Fruit fly (Drosophila melanogaster): ENCODE results near the gene Tk.

Gene Tk

DNA sequence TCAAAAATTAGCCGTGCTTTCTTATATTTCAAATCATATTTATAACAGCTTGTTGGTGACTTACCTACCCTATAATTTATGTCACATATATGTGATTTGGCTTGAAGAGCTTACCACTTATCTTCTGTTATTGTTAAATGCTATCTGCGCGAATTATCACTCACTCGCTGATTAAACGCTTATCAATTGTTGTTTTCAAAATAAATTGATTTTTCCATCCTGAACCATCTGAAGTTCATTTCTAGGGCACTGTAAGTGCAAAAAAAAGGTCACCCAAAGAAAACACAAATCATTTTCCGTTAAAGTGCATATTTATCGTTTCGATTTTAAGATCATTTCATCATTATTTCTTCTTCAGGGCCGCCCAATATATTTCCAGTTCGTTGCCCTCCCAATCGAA is 27.0 kb downstream of the Tk start:
- TF ChIP-seq CG4496 (GFP tag; IDR thresholded peaks at IDR 0.05) (no peak), CG10348 (GFP tag; IDR thresholded peaks at IDR 0.05) (no peak), CG17806 (tag; optimal IDR thresholded peaks at IDR 0.05) (no peak), gl (tag; optimal IDR thresholded peaks at IDR 0.05) (no peak), fd96Ca (GFP tag; IDR thresholded peaks at IDR 0.05) (no peak), Pif1B (GFP tag; optimal IDR thresholded peaks at IDR 0.05) (no peak), Ets98B (GFP tag; IDR thresholded peaks at IDR 0.05) (no peak), CG32121 (GFP tag; IDR thresholded peaks at IDR 0.05) (no peak), Pif1A (GFP tag; optimal IDR thresholded peaks at IDR 0.05) (no peak), EcR (GFP tag; optimal IDR thresholded peaks at IDR 0.05) (no peak), CG34367 (tag; optimal IDR thresholded peaks at IDR 0.05) (no peak), CG14655 (GFP tag; optimal IDR thresholded peaks at IDR 0.05) (no peak), CG8301 (tag; optimal IDR thresholded peaks at IDR 0.05) (no peak)

DNA sequence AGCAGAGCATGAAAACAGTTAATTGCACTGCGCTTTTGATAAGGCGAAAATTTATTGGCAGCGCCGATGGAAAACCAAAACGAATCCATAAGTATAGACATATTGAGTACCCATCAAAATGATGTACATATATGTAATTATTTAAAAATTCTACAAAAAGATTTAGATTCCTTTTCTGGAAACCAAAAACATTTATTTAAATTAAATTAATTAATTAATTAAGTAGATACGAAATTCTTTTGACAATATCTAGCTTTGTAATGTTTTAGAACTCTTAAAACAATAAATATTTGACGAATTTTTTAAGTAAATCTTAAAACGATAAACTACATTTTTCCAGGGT is 28.0 kb downstream of the Tk start:
- TF ChIP-seq EcR (GFP tag; optimal IDR thresholded peaks at IDR 0.05) (no peak), D1 (tag; optimal IDR thresholded peaks at IDR 0.05) (peak; percentile 18), rn (GFP tag; IDR thresholded peaks at IDR 0.05) (no peak), CG9948 (tag; optimal IDR thresholded peaks at IDR 0.05) (peak; percentile 28), CG8301 (tag; optimal IDR thresholded peaks at IDR 0.05) (peak; percentile 21), Pif1A (GFP tag; optimal IDR thresholded peaks at IDR 0.05) (no peak), CG17806 (tag; optimal IDR thresholded peaks at IDR 0.05) (peak; percentile 7), CG13204 (GFP tag; optimal IDR thresholded peaks at IDR 0.05) (no peak), CG14655 (GFP tag; optimal IDR thresholded peaks at IDR 0.05) (peak; percentile 41), CG12605 (GFP tag; IDR thresholded peaks at IDR 0.05) (0 out of 2 replicates have a peak, but pooled peaks have one; percentile 31), CG8159 (tag; optimal IDR thresholded peaks at IDR 0.05) (peak; percentile 31)

DNA sequence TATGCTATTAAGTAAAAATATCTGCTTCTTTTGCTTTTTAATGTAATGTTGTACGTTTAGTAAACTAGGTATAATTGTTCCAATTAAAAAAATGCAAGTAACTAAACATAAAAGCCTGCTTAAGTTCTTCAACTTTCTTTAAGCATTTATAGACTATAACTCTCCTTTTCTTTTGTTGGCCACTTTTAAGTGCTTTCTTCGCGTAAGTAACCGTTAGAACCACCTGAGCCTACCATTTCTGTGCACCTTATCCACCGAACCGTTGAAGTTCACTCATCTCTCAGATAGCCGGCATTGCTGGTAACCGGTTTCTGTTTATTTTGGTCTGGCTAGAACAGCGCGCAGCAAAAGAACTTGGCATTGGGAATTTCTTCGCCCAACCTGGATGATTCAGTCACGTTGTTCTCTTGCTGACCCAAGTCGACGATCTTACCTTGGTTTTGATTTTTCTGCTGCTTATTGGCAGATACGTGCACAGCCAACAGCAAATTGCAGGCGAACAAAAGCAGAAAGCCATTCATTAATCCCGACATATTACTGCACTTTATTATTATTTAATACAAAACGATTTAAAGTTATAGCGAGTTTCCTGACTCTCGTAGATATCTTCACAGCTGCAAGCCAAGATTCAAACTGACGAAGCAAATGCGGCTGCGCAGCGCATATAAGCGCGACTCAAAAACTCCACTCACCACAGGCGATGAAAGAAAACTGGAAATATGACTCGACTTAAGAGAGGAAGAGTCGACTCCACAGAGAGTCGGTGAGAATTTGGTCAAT is 28.5 kb downstream of the Tk start, which contains the start of gene CG10005:
Gene CG10005, minus strand, starts transcription at position 642 of the 780 bp plus-strand sequence.
- TF ChIP-seq Pif1A (GFP tag; optimal IDR thresholded peaks at IDR 0.05) (no peak), CG32121 (GFP tag; IDR thresholded peaks at IDR 0.05) (no peak), CG14655 (GFP tag; optimal IDR thresholded peaks at IDR 0.05) (no peak), CG34367 (tag; optimal IDR thresholded peaks at IDR 0.05) (no peak), EcR (GFP tag; optimal IDR thresholded peaks at IDR 0.05) (peak; percentile 95), CG13204 (GFP tag; optimal IDR thresholded peaks at IDR 0.05) (no peak), Ets98B (GFP tag; IDR thresholded peaks at IDR 0.05) (peak; percentile 30; the same call in 1 of the 2 replicates), CG9948 (tag; optimal IDR thresholded peaks at IDR 0.05) (no peak), CG15710 (tag; optimal IDR thresholded peaks at IDR 0.05) (no peak), Snoo (tag; optimal IDR thresholded peaks at IDR 0.05) (no peak), Pif1B (GFP tag; optimal IDR thresholded peaks at IDR 0.05) (peak; percentile 25), rn (GFP tag; IDR thresholded peaks at IDR 0.05) (no peak), CG8301 (tag; optimal IDR thresholded peaks at IDR 0.05) (no peak)

DNA sequence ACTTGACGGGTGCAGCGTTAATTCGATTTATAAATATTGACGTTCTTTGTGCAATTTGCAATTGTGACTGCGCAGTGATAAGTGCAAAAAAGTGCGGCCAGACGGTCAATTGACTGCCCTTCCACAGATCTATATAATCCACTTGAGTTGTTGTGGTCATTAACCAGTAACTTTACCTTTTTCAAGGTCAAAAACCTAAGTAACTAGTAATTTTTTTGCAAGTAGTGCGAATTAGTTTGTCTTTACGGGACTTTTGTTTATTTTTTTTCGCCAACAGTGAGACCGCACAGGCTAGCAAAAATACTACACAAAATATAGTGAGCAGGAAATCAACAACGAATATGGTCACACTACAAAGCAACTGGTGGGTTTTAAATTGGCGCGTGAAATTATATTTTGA is 30.6 kb downstream of the Tk start, which contains the start of gene Tango9:
Gene Tango9, minus strand, starts transcription at position 280 of the 400 bp plus-strand sequence.
- peak; percentile 36; the same call in 1 of the 2 replicates for TF ChIP-seq Ets98B (GFP tag; IDR thresholded peaks at IDR 0.05)
- TF ChIP-seq CG4496 (GFP tag; IDR thresholded peaks at IDR 0.05) = no peak
- TF ChIP-seq CG10348 (GFP tag; IDR thresholded peaks at IDR 0.05) = no peak
- peak; percentile 74 for TF ChIP-seq CG12605 (GFP tag; IDR thresholded peaks at IDR 0.05)
- peak; percentile 73 for TF ChIP-seq EcR (GFP tag; optimal IDR thresholded peaks at IDR 0.05)
- no peak for TF ChIP-seq D1 (tag; optimal IDR thresholded peaks at IDR 0.05)
- no peak for TF ChIP-seq CG8301 (tag; optimal IDR thresholded peaks at IDR 0.05)
- TF ChIP-seq CG15710 (tag; optimal IDR thresholded peaks at IDR 0.05) = peak; percentile 5
- TF ChIP-seq gl (tag; optimal IDR thresholded peaks at IDR 0.05) = peak; percentile 63
- TF ChIP-seq rn (GFP tag; IDR thresholded peaks at IDR 0.05) = no peak
- no peak for TF ChIP-seq CG14655 (GFP tag; optimal IDR thresholded peaks at IDR 0.05)
- peak; percentile 68 for TF ChIP-seq Snoo (tag; optimal IDR thresholded peaks at IDR 0.05)
- peak; percentile 23 for TF ChIP-seq CG9948 (tag; optimal IDR thresholded peaks at IDR 0.05)
- TF ChIP-seq CG34367 (tag; optimal IDR thresholded peaks at IDR 0.05) = peak; percentile 41
- TF ChIP-seq CG17806 (tag; optimal IDR thresholded peaks at IDR 0.05) = peak; percentile 11
- no peak for TF ChIP-seq CG13204 (GFP tag; optimal IDR thresholded peaks at IDR 0.05)
- TF ChIP-seq CG32121 (GFP tag; IDR thresholded peaks at IDR 0.05) = no peak
- peak; percentile 45 for TF ChIP-seq CG8159 (tag; optimal IDR thresholded peaks at IDR 0.05)
- TF ChIP-seq Pif1B (GFP tag; optimal IDR thresholded peaks at IDR 0.05) = no peak

DNA sequence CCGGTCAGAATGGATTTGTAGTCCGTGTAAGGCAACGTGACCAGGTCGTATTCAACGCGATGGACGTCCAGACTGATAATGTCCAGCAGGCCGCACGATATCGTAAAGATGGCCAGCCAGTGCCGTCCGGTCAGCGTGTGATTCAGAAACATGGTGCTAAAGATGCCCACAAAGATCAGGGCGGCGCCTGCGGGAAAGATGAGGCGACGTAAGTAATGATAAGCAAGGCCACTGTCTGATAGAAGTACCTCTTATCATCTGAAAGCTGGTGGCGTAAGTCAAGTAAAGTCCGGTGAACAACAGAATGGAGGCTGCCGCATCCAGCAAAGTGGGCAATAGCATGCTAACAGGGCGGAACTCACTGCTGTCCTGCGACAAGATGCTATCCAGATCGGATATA is 31.4 kb downstream of the Tk start:
- TF ChIP-seq rn (GFP tag; IDR thresholded peaks at IDR 0.05) (no peak), CG13204 (GFP tag; optimal IDR thresholded peaks at IDR 0.05) (no peak), EcR (GFP tag; optimal IDR thresholded peaks at IDR 0.05) (peak; percentile 24), CG8159 (tag; optimal IDR thresholded peaks at IDR 0.05) (no peak)

DNA sequence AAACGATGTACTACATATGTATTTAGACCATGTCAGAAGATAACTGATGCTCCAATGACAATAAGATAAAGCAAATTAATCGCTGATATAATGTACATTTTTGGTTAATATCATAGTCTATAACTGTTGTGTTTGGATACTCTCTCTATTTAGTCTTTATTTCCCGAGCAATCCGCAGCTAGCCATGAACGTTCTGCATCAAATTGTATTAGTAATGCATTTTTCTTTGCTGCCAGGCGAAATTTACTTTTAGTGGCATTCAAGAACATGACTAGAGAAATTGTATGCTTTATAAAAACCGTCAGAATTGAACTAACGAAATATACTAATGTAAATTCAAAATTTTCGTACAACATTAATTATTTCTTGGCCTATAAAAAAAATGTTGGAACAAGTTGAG is 33.9 kb downstream of the Tk start, which contains the start of gene GC2:
Gene GC2, plus strand, starts transcription at position 301 of the 400 bp plus-strand sequence.
- TF ChIP-seq CG32121 (GFP tag; IDR thresholded peaks at IDR 0.05) = no peak
- TF ChIP-seq CG10348 (GFP tag; IDR thresholded peaks at IDR 0.05) = no peak
- no peak for TF ChIP-seq gl (tag; optimal IDR thresholded peaks at IDR 0.05)
- TF ChIP-seq Pif1A (GFP tag; optimal IDR thresholded peaks at IDR 0.05) = no peak
- TF ChIP-seq rn (GFP tag; IDR thresholded peaks at IDR 0.05) = no peak
- TF ChIP-seq fd96Ca (GFP tag; IDR thresholded peaks at IDR 0.05) = no peak
- TF ChIP-seq CG13204 (GFP tag; optimal IDR thresholded peaks at IDR 0.05) = no peak
- TF ChIP-seq Pif1B (GFP tag; optimal IDR thresholded peaks at IDR 0.05) = no peak
- no peak for TF ChIP-seq CG8301 (tag; optimal IDR thresholded peaks at IDR 0.05)
- TF ChIP-seq D1 (tag; optimal IDR thresholded peaks at IDR 0.05) = no peak
- TF ChIP-seq EcR (GFP tag; optimal IDR thresholded peaks at IDR 0.05) = no peak
- no peak for TF ChIP-seq CG4496 (GFP tag; IDR thresholded peaks at IDR 0.05)
- no peak for TF ChIP-seq CG34367 (tag; optimal IDR thresholded peaks at IDR 0.05)
- TF ChIP-seq CG15710 (tag; optimal IDR thresholded peaks at IDR 0.05) = no peak
